Worm (Caenorhabditis elegans) whole organism, young adult: ENCODE data around the gene M176.4.

Experiments
- F37B4.10 ChIP-seq: fragments of 200-800 bp; sonication (Bioruptor generic); IDR thresholded peaks from 2 replicates; pipeline ENCODE4 v1.3.6; 2022; ENCODE audit warnings: missing genetic modification characterization, missing compliant biosample characterization
- ccch-3 ChIP-seq: fragments of 200-800 bp; sonication (Bioruptor generic); optimal IDR thresholded peaks from 2 replicates; lab custom pipeline; 2018; ENCODE audit warnings: mild to moderate bottlenecking, missing genetic modification characterization, missing compliant biosample characterization
- lin-26 ChIP-seq: fragments of 200-800 bp; sonication (Bioruptor generic); IDR thresholded peaks from 2 replicates; pipeline ENCODE4 v1.3.6; 2022; ENCODE audit warnings: missing genetic modification reagents, missing genetic modification characterization, missing compliant biosample characterization
- madf-8 ChIP-seq: fragments of 200-800 bp; sonication (Bioruptor generic); conservative IDR thresholded peaks from 2 replicates; pipeline ENCODE4 v1.3.6; 2022; ENCODE audit warnings: missing genetic modification reagents, missing genetic modification characterization, missing compliant biosample characterization
- nfya-1 ChIP-seq: sonication (generic microtip); optimal IDR thresholded peaks from 2 replicates; lab custom pipeline; 2017; ENCODE audit warnings: antibody characterized with exemption, missing compliant biosample characterization, missing genetic modification characterization, borderline replicate concordance; ENCODE audit not compliant: insufficient read depth
- pbrm-1 ChIP-seq: fragments of 200-800 bp; sonication (Bioruptor generic); IDR thresholded peaks from 2 replicates; pipeline ENCODE4 v1.3.6; 2022; ENCODE audit warnings: missing genetic modification reagents, missing genetic modification characterization, missing compliant biosample characterization
- sea-2 ChIP-seq: fragments of 200-800 bp; sonication (Bioruptor generic); IDR thresholded peaks from 2 replicates; pipeline ENCODE4 v1.3.6; 2022; ENCODE audit warnings: missing genetic modification characterization, missing compliant biosample characterization
- unc-62 ChIP-seq: fragments of 150-350 bp; optimal IDR thresholded peaks from 2 replicates; lab custom pipeline; 2014; ENCODE audit warnings: missing biosample characterization, missing genetic modification reagents, missing genetic modification characterization

ce11 chrII:9377158-9377557, 41.0 kb upstream of the M176.4 start, which contains the start of gene C06C3.10:
- no peak for TF ChIP-seq ccch-3 (GFP tag; lab: Kevin White, UChicago)
- no peak for TF ChIP-seq lin-26 (GFP tag; lab: Robert Waterston, UW)
- TF ChIP-seq nfya-1 (tag; lab: Kevin White, UChicago): no peak
- TF ChIP-seq sea-2 (GFP tag; lab: Robert Waterston, UW): no peak
- no peak for TF ChIP-seq F37B4.10
- no peak for TF ChIP-seq pbrm-1 (GFP tag; lab: Robert Waterston, UW)
- TF ChIP-seq madf-8 (GFP tag; lab: Robert Waterston, UW): no peak
- TF ChIP-seq unc-62 (GFP tag; lab: Kevin White, UChicago): no peak
